Worm (Caenorhabditis elegans) whole organism, L3 larva: Measurements from ENCODE around the gene glb-25.

Experiments
- aly-2 ChIP-seq: fragments of 150-350 bp; optimal IDR thresholded peaks from 2 replicates; lab custom pipeline; 2014; ENCODE audit warnings: missing biosample characterization, missing genetic modification characterization
- ama-1 ChIP-seq: fragments of 150-350 bp; optimal IDR thresholded peaks from 2 replicates; lab custom pipeline; 2018
- ceh-16 ChIP-seq: sonication (generic microtip); optimal IDR thresholded peaks from 2 replicates; lab custom pipeline; 2017; ENCODE audit warnings: missing biosample characterization, missing genetic modification characterization
- ceh-28 ChIP-seq: fragments of 150-350 bp; optimal IDR thresholded peaks from 2 replicates; lab custom pipeline; 2014; ENCODE audit warnings: missing biosample characterization, missing genetic modification reagents, missing genetic modification characterization
- ceh-9 ChIP-seq: sonication (generic microtip); optimal IDR thresholded peaks from 2 replicates; lab custom pipeline; 2018; ENCODE audit warnings: missing biosample characterization, missing genetic modification characterization
- egl-27 ChIP-seq: sonication (generic microtip); optimal IDR thresholded peaks from 4 replicates; lab custom pipeline; 2017; ENCODE audit warnings: missing biosample characterization, missing genetic modification reagents, missing genetic modification characterization
- elt-1 ChIP-seq: fragments of 150-350 bp; optimal IDR thresholded peaks from 2 replicates; lab custom pipeline; 2014; ENCODE audit warnings: missing biosample characterization, missing genetic modification characterization
- elt-2 ChIP-seq: sonication (generic microtip); optimal IDR thresholded peaks from 2 replicates; lab custom pipeline; 2016; ENCODE audit warnings: missing genetic modification reagents, mild to moderate bottlenecking, missing genetic modification characterization, missing compliant biosample characterization
- elt-3 ChIP-seq, 3 experiments: fragments of 150-350 bp in 1 of 3; sonication (generic microtip) in 2 of 3; optimal IDR thresholded peaks; 2 replicates in 2 of 3; 4 replicates in 1 of 3; lab custom pipeline; 2014 to 2017; ENCODE audit warnings: missing biosample characterization in 3 of 3, missing genetic modification characterization in 3 of 3
- eor-1 ChIP-seq, 2 experiments: fragments of 150-350 bp; optimal IDR thresholded peaks; 2 replicates each; lab custom pipeline; 2014 to 2018; ENCODE audit warnings: missing biosample characterization in 2 of 2, missing genetic modification characterization in 2 of 2
- fkh-10 ChIP-seq: sonication (generic microtip); optimal IDR thresholded peaks from 2 replicates; lab custom pipeline; 2017; ENCODE audit warnings: missing biosample characterization, missing genetic modification reagents, missing genetic modification characterization
- fkh-2 ChIP-seq: fragments of 150-350 bp; optimal IDR thresholded peaks from 2 replicates; lab custom pipeline; 2014; ENCODE audit warnings: missing biosample characterization, missing genetic modification reagents, missing genetic modification characterization
- fos-1 ChIP-seq: fragments of 150-350 bp; optimal IDR thresholded peaks from 2 replicates; lab custom pipeline; 2014; ENCODE audit warnings: missing biosample characterization, missing genetic modification characterization
- hmg-11 ChIP-seq: sonication (generic microtip); optimal IDR thresholded peaks from 2 replicates; lab custom pipeline; 2016; ENCODE audit warnings: missing genetic modification characterization, missing compliant biosample characterization
- jun-1 ChIP-seq: fragments of 150-350 bp; optimal IDR thresholded peaks from 2 replicates; lab custom pipeline; 2014; ENCODE audit warnings: missing biosample characterization, missing genetic modification reagents, missing genetic modification characterization
- lin-15B ChIP-seq: fragments of 150-350 bp; optimal IDR thresholded peaks from 2 replicates; lab custom pipeline; 2014; ENCODE audit warnings: missing biosample characterization, missing genetic modification characterization
- lin-39 ChIP-seq: fragments of 150-350 bp; optimal IDR thresholded peaks from 2 replicates; lab custom pipeline; 2018; ENCODE audit warnings: missing biosample characterization, missing genetic modification reagents, missing genetic modification characterization
- lsy-12 ChIP-seq: sonication (generic microtip); optimal IDR thresholded peaks from 2 replicates; lab custom pipeline; 2016; ENCODE audit warnings: mild to moderate bottlenecking, missing genetic modification characterization, missing compliant biosample characterization
- mdl-1 ChIP-seq: fragments of 150-350 bp; optimal IDR thresholded peaks from 2 replicates; lab custom pipeline; 2014; ENCODE audit warnings: missing biosample characterization, missing genetic modification characterization
- mml-1 ChIP-seq: fragments of 150-350 bp; sonication (generic microtip); optimal IDR thresholded peaks from 3 replicates; lab custom pipeline; 2014; ENCODE audit warnings: missing biosample characterization, missing genetic modification characterization
- nfya-1 ChIP-seq: sonication (generic microtip); optimal IDR thresholded peaks from 2 replicates; lab custom pipeline; 2017; ENCODE audit warnings: missing genetic modification characterization, mild to moderate bottlenecking, missing compliant biosample characterization, antibody characterized with exemption, moderate library complexity; ENCODE audit not compliant: insufficient read depth
- nhr-11 ChIP-seq: fragments of 150-350 bp; optimal IDR thresholded peaks from 2 replicates; lab custom pipeline; 2014; ENCODE audit warnings: missing biosample characterization, missing genetic modification characterization
- nhr-23 ChIP-seq: fragments of 150-350 bp; optimal IDR thresholded peaks from 2 replicates; lab custom pipeline; 2014; ENCODE audit warnings: missing biosample characterization, missing genetic modification reagents, missing genetic modification characterization
- nhr-237 ChIP-seq: fragments of 150-350 bp; optimal IDR thresholded peaks from 2 replicates; lab custom pipeline; 2014; ENCODE audit warnings: missing biosample characterization, missing genetic modification characterization
- nhr-25 ChIP-seq: sonication (generic microtip); optimal IDR thresholded peaks from 2 replicates; lab custom pipeline; 2017; ENCODE audit warnings: missing biosample characterization, missing genetic modification characterization
- nhr-43 ChIP-seq: sonication (generic microtip); optimal IDR thresholded peaks from 2 replicates; lab custom pipeline; 2016; ENCODE audit warnings: mild to moderate bottlenecking, missing genetic modification characterization, missing compliant biosample characterization; ENCODE audit not compliant: poor library complexity, severe bottlenecking
- nhr-67 ChIP-seq: fragments of 150-350 bp; optimal IDR thresholded peaks from 2 replicates; lab custom pipeline; 2014; ENCODE audit warnings: missing biosample characterization, missing genetic modification characterization
- pqm-1 ChIP-seq: fragments of 150-350 bp; optimal IDR thresholded peaks from 2 replicates; lab custom pipeline; 2017; ENCODE audit warnings: missing biosample characterization, missing genetic modification characterization, inconsistent platforms
- sea-2 ChIP-seq: fragments of 150-350 bp; sonication (generic microtip); optimal IDR thresholded peaks from 4 replicates; lab custom pipeline; 2014; ENCODE audit warnings: missing biosample characterization, missing genetic modification reagents, missing genetic modification characterization
- skn-1 ChIP-seq: fragments of 150-350 bp; optimal IDR thresholded peaks from 2 replicates; lab custom pipeline; 2014; ENCODE audit warnings: missing biosample characterization, missing genetic modification characterization
- tbx-2 ChIP-seq: sonication (generic microtip); optimal IDR thresholded peaks from 2 replicates; lab custom pipeline; 2016; ENCODE audit warnings: mild to moderate bottlenecking, missing genetic modification characterization, missing compliant biosample characterization
- unc-39 ChIP-seq: sonication (generic microtip); optimal IDR thresholded peaks from 4 replicates; lab custom pipeline; 2017; ENCODE audit warnings: missing biosample characterization, missing genetic modification characterization
- unc-62 ChIP-seq: fragments of 150-350 bp; sonication (generic microtip); optimal IDR thresholded peaks from 4 replicates; lab custom pipeline; 2014; ENCODE audit warnings: missing biosample characterization, missing genetic modification reagents, missing genetic modification characterization
- zag-1 ChIP-seq: fragments of 150-350 bp; optimal IDR thresholded peaks from 2 replicates; lab custom pipeline; 2014; ENCODE audit warnings: missing biosample characterization, missing genetic modification characterization
- ztf-11 ChIP-seq: fragments of 150-350 bp; optimal IDR thresholded peaks from 2 replicates; lab custom pipeline; 2014; ENCODE audit warnings: missing biosample characterization, missing genetic modification characterization

The glb-25 gene

ce11 chrV:1937963-1938362 lies at the start of gene glb-25:
TSS of gene glb-25 (plus strand) at chrV:1938263.
- no peak for TF ChIP-seq tbx-2 (tag; lab: Kevin White, UChicago)
- TF ChIP-seq nhr-67: no peak
- no peak for TF ChIP-seq zag-1 (tag; lab: Kevin White, UChicago)
- no peak for TF ChIP-seq nhr-11 (tag; lab: Kevin White, UChicago)
- TF ChIP-seq lsy-12 (tag; lab: Kevin White, UChicago): no peak
- TF ChIP-seq eor-1 (tag; optimal IDR thresholded peaks at IDR 0.05; lab: Kevin White, UChicago): no peak
- TF ChIP-seq fkh-2 (tag; lab: Kevin White, UChicago): no peak
- TF ChIP-seq jun-1 (tag; lab: Kevin White, UChicago): no peak
- TF ChIP-seq mml-1 (tag; lab: Kevin White, UChicago): no peak
- no peak for TF ChIP-seq elt-1 (tag; lab: Kevin White, UChicago)
- no peak for TF ChIP-seq unc-39 (tag; lab: Kevin White, UChicago)
- no peak for TF ChIP-seq aly-2 (tag; lab: Kevin White, UChicago)
- no peak for TF ChIP-seq nhr-25 (tag; lab: Kevin White, UChicago)
- TF ChIP-seq elt-2: no peak

- no peak for TF ChIP-seq fos-1 (tag; lab: Kevin White, UChicago)
- no peak for TF ChIP-seq sea-2 (GFP tag; lab: Kevin White, UChicago)
- no peak for TF ChIP-seq egl-27 (tag; lab: Kevin White, UChicago)
- TF ChIP-seq mml-1 (tag; lab: Kevin White, UChicago): no peak
- no peak for TF ChIP-seq fkh-10 (GFP tag; lab: Kevin White, UChicago)
- no peak for TF ChIP-seq nhr-237 (tag; lab: Kevin White, UChicago)
- no peak for TF ChIP-seq fkh-2 (tag; lab: Kevin White, UChicago)
- TF ChIP-seq skn-1 (tag; lab: Kevin White, UChicago): no peak
- no peak for TF ChIP-seq ceh-16 (tag; lab: Kevin White, UChicago)
- TF ChIP-seq ama-1 (lab: Kevin White, UChicago): no peak
- TF ChIP-seq ceh-28 (tag; lab: Kevin White, UChicago): no peak
- no peak for TF ChIP-seq pqm-1 (tag; lab: Kevin White, UChicago)
- TF ChIP-seq nhr-23: no peak
- no peak for TF ChIP-seq mdl-1 (tag; lab: Kevin White, UChicago)
- TF ChIP-seq, all 47 proteins: peak for 0
These were observed 49.8 kb upstream of the glb-25 start for ce11 chrV:1888299-1888698.

- TF ChIP-seq lin-39 (tag; lab: Kevin White, UChicago) (peak; percentile 76), elt-1 (tag; lab: Kevin White, UChicago) (no peak), ztf-11 (tag; lab: Kevin White, UChicago) (no peak), jun-1 (tag; lab: Kevin White, UChicago) (no peak), unc-62 (GFP tag; lab: Kevin White, UChicago) (peak; percentile 9), hmg-11 (tag; lab: Kevin White, UChicago) (no peak), fkh-10 (GFP tag; lab: Kevin White, UChicago) (no peak)
These were observed 48.1 kb upstream of the glb-25 start for ce11 chrV:1889996-1890395.

ce11 chrV:1892567-1893277 lies 45.3 kb upstream of the glb-25 start, which contains the start of gene zig-11:
TSS of gene zig-11 (minus strand) at chrV:1892939.
- no peak for TF ChIP-seq egl-27 (tag; lab: Kevin White, UChicago)
- TF ChIP-seq lin-15B (tag; lab: Kevin White, UChicago): peak; percentile 28
- TF ChIP-seq nfya-1 (tag; lab: Kevin White, UChicago): peak; percentile 49
- no peak for TF ChIP-seq elt-3 (tag; optimal IDR thresholded peaks at IDR 0.05; lab: Kevin White, UChicago)

ce11 chrV:1895483-1895882 lies 42.6 kb upstream of the glb-25 start, which contains the start of gene nphp-2:
TSS of gene nphp-2 (plus strand) at chrV:1895783.
- TF ChIP-seq skn-1 (tag; lab: Kevin White, UChicago): no peak
- no peak for TF ChIP-seq hmg-11 (tag; lab: Kevin White, UChicago)
- TF ChIP-seq unc-39 (tag; lab: Kevin White, UChicago): no peak
- TF ChIP-seq mdl-1 (tag; lab: Kevin White, UChicago): no peak
- TF ChIP-seq ztf-11 (tag; lab: Kevin White, UChicago): no peak
- TF ChIP-seq ceh-9 (tag; lab: Kevin White, UChicago): no peak
- no peak for TF ChIP-seq jun-1 (tag; lab: Kevin White, UChicago)
- TF ChIP-seq mml-1 (tag; lab: Kevin White, UChicago): no peak
- no peak for TF ChIP-seq nhr-43 (tag; lab: Kevin White, UChicago)
- no peak for TF ChIP-seq ama-1 (lab: Kevin White, UChicago)
- TF ChIP-seq elt-2: no peak
- no peak for TF ChIP-seq ceh-28 (tag; lab: Kevin White, UChicago)
- no peak for TF ChIP-seq ceh-16 (tag; lab: Kevin White, UChicago)
- no peak for TF ChIP-seq zag-1 (tag; lab: Kevin White, UChicago)
- no peak for TF ChIP-seq aly-2 (tag; lab: Kevin White, UChicago)
- TF ChIP-seq, all 47 proteins: peak for 0
